Fruit fly (Drosophila melanogaster): ENCODE results near the gene Prosalpha2.

The Prosalpha2 gene

dm6 chr3R:12398620-12399247, 32.4 kb upstream of the Prosalpha2 start, which contains the start of gene Cyp9f3 (continued):
- no peak for TF ChIP-seq CG9797 (GFP tag; optimal IDR thresholded peaks at IDR 0.05)
- no peak for TF ChIP-seq CG17568 (GFP tag; optimal IDR thresholded peaks at IDR 0.05)
- TF ChIP-seq Bteb2 (GFP tag; optimal IDR thresholded peaks at IDR 0.05) = no peak
- TF ChIP-seq CG42726 (GFP tag; IDR thresholded peaks at IDR 0.05; ENCODE audit: partially characterized antibody) = peak; percentile 46; the same call in 1 of the 2 replicates
- peak; percentile 19 for TF ChIP-seq CG12071 (GFP tag; optimal IDR thresholded peaks at IDR 0.05)
- peak; percentile 1 for TF ChIP-seq sens (GFP tag)
- TF ChIP-seq Myb (GFP tag; optimal IDR thresholded peaks at IDR 0.05) = no peak
- no peak for TF ChIP-seq ash1 (GFP tag; optimal IDR thresholded peaks at IDR 0.05)
- TF ChIP-seq unc-4 (GFP tag; IDR thresholded peaks at IDR 0.05; ENCODE audit: partially characterized antibody) = no peak
- no peak for TF ChIP-seq jing (GFP tag; optimal IDR thresholded peaks at IDR 0.05)
- TF ChIP-seq gro (GFP tag; optimal IDR thresholded peaks at IDR 0.05) = peak; percentile 14
- TF ChIP-seq Six4 (GFP tag; optimal IDR thresholded peaks at IDR 0.05) = no peak
- TF ChIP-seq CG15514 (GFP tag; optimal IDR thresholded peaks at IDR 0.05) = peak; percentile 3
- TF ChIP-seq tx (GFP tag; optimal IDR thresholded peaks at IDR 0.05) = no peak
- TF ChIP-seq Pdp1 (GFP tag; optimal IDR thresholded peaks at IDR 0.05) = peak in 1 of 2 experiments; percentile 17
- peak; percentile 69 for TF ChIP-seq mirr (GFP tag; optimal IDR thresholded peaks at IDR 0.05)
- peak; percentile 25; the same call in 1 of the 2 replicates for TF ChIP-seq CG13287 (GFP tag; IDR thresholded peaks at IDR 0.05; ENCODE audit: partially characterized antibody)
- 0 out of 4 replicates have a peak, but pooled peaks have one; percentile 43 for TF ChIP-seq chinmo (GFP tag; IDR thresholded peaks at IDR 0.05; ENCODE audit: partially characterized antibody)
- TF ChIP-seq dysf (GFP tag; IDR thresholded peaks at IDR 0.05) = 0 out of 3 replicates have a peak, but pooled peaks have one; percentile 22
- TF ChIP-seq HmgZ (tag; optimal IDR thresholded peaks at IDR 0.05) = peak; percentile 13
- 0 out of 2 replicates have a peak, but pooled peaks have one; percentile 9 for TF ChIP-seq bbx (GFP tag; IDR thresholded peaks at IDR 0.05; ENCODE audit: partially characterized antibody)
- TF ChIP-seq NC2α (GFP tag; optimal IDR thresholded peaks at IDR 0.05) = no peak

dm6 chr3R:12401672-12402296, 29.3 kb upstream of the Prosalpha2 start, which contains the start of gene DNAlig3:
Gene DNAlig3 (minus strand): TSS chr3R:12401839.
- TF ChIP-seq zen2 (GFP tag; IDR thresholded peaks at IDR 0.05; ENCODE audit: partially characterized antibody) = peak; percentile 68; the same call in 2 of the 3 replicates
- no peak for TF ChIP-seq Ets97D (GFP tag; optimal IDR thresholded peaks at IDR 0.05)
- TF ChIP-seq ewg (GFP tag; optimal IDR thresholded peaks at IDR 0.05) = no peak
- no peak for TF ChIP-seq zfh2 (GFP tag; optimal IDR thresholded peaks at IDR 0.05)
- TF ChIP-seq ase (GFP tag; IDR thresholded peaks at IDR 0.05) = no peak
- TF ChIP-seq gce (GFP tag; IDR thresholded peaks at IDR 0.05) = no peak
- TF ChIP-seq CG6683 (GFP tag; optimal IDR thresholded peaks at IDR 0.05) = peak; percentile 8
- peak; percentile 95 for TF ChIP-seq Myb (GFP tag; optimal IDR thresholded peaks at IDR 0.05)
- TF ChIP-seq CG15696 (tag; optimal IDR thresholded peaks at IDR 0.05) = no peak
- TF ChIP-seq CG8089 (GFP tag; optimal IDR thresholded peaks at IDR 0.05) = no peak
- peak; percentile 89 for TF ChIP-seq E2f2 (GFP tag; IDR thresholded peaks at IDR 0.05)
- no peak for TF ChIP-seq pan (optimal IDR thresholded peaks at IDR 0.05)
- no peak for TF ChIP-seq pan (GFP tag; optimal IDR thresholded peaks at IDR 0.05 in 1 of 2, IDR thresholded peaks at IDR 0.05 in 1 of 2)
- TF ChIP-seq CG16813 (GFP tag; IDR thresholded peaks at IDR 0.05; ENCODE audit: partially characterized antibody) = peak; percentile 45; the same call in 1 of the 3 replicates
- TF ChIP-seq CG11093 (GFP tag; IDR thresholded peaks at IDR 0.05) = no peak
- TF ChIP-seq CG7786 (GFP tag; optimal IDR thresholded peaks at IDR 0.05) = no peak
- no peak for TF ChIP-seq ems (GFP tag; optimal IDR thresholded peaks at IDR 0.05)
- peak; percentile 17 for TF ChIP-seq zen (tag; optimal IDR thresholded peaks at IDR 0.05)
- no peak for TF ChIP-seq ham (GFP tag; IDR thresholded peaks at IDR 0.05)
- TF ChIP-seq stc (GFP tag; IDR thresholded peaks at IDR 0.05) = no peak
- no peak for TF ChIP-seq CG42726 (GFP tag; IDR thresholded peaks at IDR 0.05; ENCODE audit: partially characterized antibody)
- TF ChIP-seq ranshi (GFP tag; IDR thresholded peaks at IDR 0.05) = no peak
- TF ChIP-seq CG11695 (GFP tag; IDR thresholded peaks at IDR 0.05) = no peak
- no peak for TF ChIP-seq Rfx (GFP tag; IDR thresholded peaks at IDR 0.05)
- peak; percentile 64 for TF ChIP-seq stwl (tag; optimal IDR thresholded peaks at IDR 0.05)
- no peak for TF ChIP-seq Oli (tag; optimal IDR thresholded peaks at IDR 0.05)
- TF ChIP-seq nmo (GFP tag; optimal IDR thresholded peaks at IDR 0.05) = no peak
- no peak for TF ChIP-seq Lim3 (GFP tag; IDR thresholded peaks at IDR 0.05)

Data from whole organism, embryonic.